Worm (Caenorhabditis elegans) whole organism, late embryonic: ENCODE measurements around the gene C39B5.14.

Source experiments
- C38D4.7 ChIP-seq: fragments of 200-800 bp; sonication (Bioruptor generic); optimal IDR thresholded peaks from 2 replicates; lab custom pipeline; 2018; ENCODE audit warnings: mild to moderate bottlenecking, missing genetic modification characterization, moderate library complexity, missing compliant biosample characterization
- ama-1 ChIP-seq: fragments of 150-350 bp; optimal IDR thresholded peaks from 2 replicates; lab custom pipeline; 2014
- dve-1 ChIP-seq: sonication (generic microtip); optimal IDR thresholded peaks from 2 replicates; lab custom pipeline; 2017; ENCODE audit warnings: antibody characterized with exemption, mild to moderate bottlenecking, missing genetic modification characterization, missing compliant biosample characterization
- ets-4 ChIP-seq: sonication (generic microtip); optimal IDR thresholded peaks from 2 replicates; lab custom pipeline; 2016; ENCODE audit warnings: missing genetic modification characterization, missing compliant biosample characterization
- hlh-30 ChIP-seq: sonication (generic microtip); optimal IDR thresholded peaks from 2 replicates; lab custom pipeline; 2017; ENCODE audit warnings: antibody characterized with exemption, missing genetic modification characterization, missing compliant biosample characterization; ENCODE audit not compliant: insufficient read depth
- lim-6 ChIP-seq: sonication (generic microtip); optimal IDR thresholded peaks from 2 replicates; lab custom pipeline; 2016; ENCODE audit warnings: missing genetic modification characterization, missing compliant biosample characterization
- pag-3 ChIP-seq: sonication (generic microtip); optimal IDR thresholded peaks from 2 replicates; lab custom pipeline; 2016; ENCODE audit warnings: missing compliant biosample characterization, missing genetic modification characterization, borderline replicate concordance
- pha-4 ChIP-seq: fragments of 150-350 bp; optimal IDR thresholded peaks from 2 replicates; lab custom pipeline; 2018; ENCODE audit warnings: missing biosample characterization, missing genetic modification reagents, missing genetic modification characterization
- rnt-1 ChIP-seq: sonication (generic microtip); optimal IDR thresholded peaks from 2 replicates; lab custom pipeline; 2016; ENCODE audit warnings: missing genetic modification characterization, missing compliant biosample characterization
- ttx-3 ChIP-seq: sonication (generic microtip); optimal IDR thresholded peaks from 2 replicates; lab custom pipeline; 2016; ENCODE audit warnings: missing genetic modification reagents, missing genetic modification characterization, missing compliant biosample characterization
- unc-55 ChIP-seq: sonication (generic microtip); optimal IDR thresholded peaks from 2 replicates; lab custom pipeline; 2017; ENCODE audit warnings: missing biosample characterization, missing genetic modification reagents, missing genetic modification characterization

ce11 chrIII:2243617-2244016 is 32.4 kb downstream of the C39B5.14 start:
- no peak for TF ChIP-seq C38D4.7 (GFP tag; lab: Kevin White, UChicago)
- no peak for TF ChIP-seq pag-3 (tag; lab: Kevin White, UChicago)
- no peak for TF ChIP-seq rnt-1 (tag; lab: Kevin White, UChicago)
- no peak for TF ChIP-seq ttx-3 (tag; lab: Kevin White, UChicago)
- TF ChIP-seq dve-1 (tag; lab: Kevin White, UChicago) = no peak
- no peak for TF ChIP-seq ets-4 (tag; lab: Kevin White, UChicago)
- TF ChIP-seq unc-55 (GFP tag; lab: Kevin White, UChicago) = no peak
- no peak for TF ChIP-seq hlh-30 (tag; lab: Kevin White, UChicago)
- no peak for TF ChIP-seq pha-4 (tag; lab: Kevin White, UChicago)
- TF ChIP-seq ama-1 = no peak
- no peak for TF ChIP-seq lim-6 (tag; lab: Kevin White, UChicago)
